Fruit fly (Drosophila melanogaster): Measurements from ENCODE around the gene CG15211.
A peak's percentile ranks its signal among the peaks of the same experiment; 100 is the strongest.

Gene CG15211

DNA sequence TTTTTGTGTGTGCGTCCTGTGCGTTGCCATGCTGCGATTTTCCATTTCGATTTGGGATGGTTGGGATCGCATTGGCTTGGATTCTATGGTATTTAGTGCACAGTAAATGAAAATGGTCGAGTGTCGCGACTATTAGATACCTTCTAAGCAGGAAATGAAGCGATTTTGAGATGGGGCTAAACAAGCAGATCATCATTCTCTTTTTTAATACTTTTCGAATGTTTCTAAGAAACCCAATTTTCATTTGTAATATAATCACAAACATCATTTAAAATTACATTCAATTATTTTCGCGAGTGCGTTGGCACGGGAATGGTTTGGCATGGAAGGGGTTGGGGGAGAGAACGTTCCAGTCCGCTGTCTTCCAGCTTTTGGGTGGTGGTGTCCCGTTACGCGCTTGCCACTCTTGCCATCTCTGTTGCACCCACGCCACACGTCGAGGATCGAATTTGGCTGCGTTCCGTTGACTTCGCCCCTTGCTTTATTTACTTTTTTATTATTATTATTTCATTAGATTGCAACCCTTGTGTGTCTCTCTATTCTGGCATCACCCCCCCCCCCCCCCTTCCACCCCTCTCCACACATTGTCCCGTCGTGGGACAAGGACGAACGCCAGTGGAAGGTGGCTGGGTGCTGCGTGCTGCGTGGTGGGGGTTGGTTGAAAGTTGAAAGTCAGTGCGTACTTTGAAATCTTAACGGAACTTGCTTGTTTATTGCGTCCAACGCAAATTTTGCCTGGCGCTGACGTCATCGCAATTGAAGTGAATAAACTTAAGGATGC, 53.2 kb downstream of the CG15211 start (continued):
- TF ChIP-seq gcm (GFP tag; optimal IDR thresholded peaks at IDR 0.05) = no peak
- TF ChIP-seq bab2 (GFP tag; optimal IDR thresholded peaks at IDR 0.05) = peak; percentile 34
- no peak for TF ChIP-seq CG43689 (GFP tag; IDR thresholded peaks at IDR 0.05)
- no peak for TF ChIP-seq cg (GFP tag; optimal IDR thresholded peaks at IDR 0.05)
- TF ChIP-seq CG12104 (GFP tag; optimal IDR thresholded peaks at IDR 0.05) = peak; percentile 9
- TF ChIP-seq so (GFP tag; IDR thresholded peaks at IDR 0.05) = no peak
- no peak for TF ChIP-seq slou (GFP tag; optimal IDR thresholded peaks at IDR 0.05)
- no peak for TF ChIP-seq bowl (GFP tag; IDR thresholded peaks at IDR 0.05)
- TF ChIP-seq run (tag; optimal IDR thresholded peaks at IDR 0.05) = no peak
- peak; percentile 78 for TF ChIP-seq CG2712 (tag; optimal IDR thresholded peaks at IDR 0.05)
- no peak for TF ChIP-seq CrebB (tag; optimal IDR thresholded peaks at IDR 0.05)
- no peak for TF ChIP-seq Elba2 (GFP tag; optimal IDR thresholded peaks at IDR 0.05)
- TF ChIP-seq ssp (GFP tag; IDR thresholded peaks at IDR 0.05) = peak; percentile 28; the same call in 1 of the 2 replicates
- TF ChIP-seq HLHmδ (GFP tag; optimal IDR thresholded peaks at IDR 0.05) = no peak
- no peak for TF ChIP-seq gro (GFP tag; optimal IDR thresholded peaks at IDR 0.05)
- peak; percentile 62; the same call in 1 of the 3 replicates for TF ChIP-seq ci (GFP tag; IDR thresholded peaks at IDR 0.05)
- no peak for TF ChIP-seq pho (GFP tag; optimal IDR thresholded peaks at IDR 0.05)
- TF ChIP-seq CG12155 (GFP tag; optimal IDR thresholded peaks at IDR 0.05) = no peak
- no peak for TF ChIP-seq rib (GFP tag; IDR thresholded peaks at IDR 0.05)
- peak; percentile 31 for TF ChIP-seq lilli (GFP tag; optimal IDR thresholded peaks at IDR 0.05)
- TF ChIP-seq CG4282 (GFP tag; optimal IDR thresholded peaks at IDR 0.05) = no peak
- no peak for TF ChIP-seq chinmo (GFP tag; IDR thresholded peaks at IDR 0.05; ENCODE audit: partially characterized antibody)
- TF ChIP-seq Dref (GFP tag; IDR thresholded peaks at IDR 0.05) = no peak
- TF ChIP-seq CG6854 (GFP tag; optimal IDR thresholded peaks at IDR 0.05) = no peak
- peak; percentile 21 for TF ChIP-seq Side (GFP tag; optimal IDR thresholded peaks at IDR 0.05)
- TF ChIP-seq zfh2 (GFP tag; optimal IDR thresholded peaks at IDR 0.05) = no peak
- no peak for TF ChIP-seq Drgx (GFP tag; IDR thresholded peaks at IDR 0.05)
- TF ChIP-seq CG8290 (GFP tag; optimal IDR thresholded peaks at IDR 0.05) = no peak
- no peak for TF ChIP-seq CG8290 (tag; optimal IDR thresholded peaks at IDR 0.05)
- no peak for TF ChIP-seq stwl (tag; optimal IDR thresholded peaks at IDR 0.05)
- peak; percentile 37 for TF ChIP-seq Sox102F (GFP tag; optimal IDR thresholded peaks at IDR 0.05)
- TF ChIP-seq MESR4 (GFP tag; optimal IDR thresholded peaks at IDR 0.05) = no peak
- no peak for TF ChIP-seq CG11085 (GFP tag; IDR thresholded peaks at IDR 0.05)
- no peak for TF ChIP-seq HLH3B (GFP tag; IDR thresholded peaks at IDR 0.05)
- TF ChIP-seq exex (tag; optimal IDR thresholded peaks at IDR 0.05) = no peak
- peak; percentile 55 for TF ChIP-seq fd96Cb (tag; optimal IDR thresholded peaks at IDR 0.05)
- no peak for TF ChIP-seq CG15073 (GFP tag; optimal IDR thresholded peaks at IDR 0.05)
- TF ChIP-seq CG5953 (GFP tag; IDR thresholded peaks at IDR 0.05) = no peak
- peak; percentile 41 for TF ChIP-seq CG17829 (tag; optimal IDR thresholded peaks at IDR 0.05)
- TF ChIP-seq Mrtf (GFP tag; IDR thresholded peaks at IDR 0.05) = no peak
- TF ChIP-seq cad (GFP tag; optimal IDR thresholded peaks at IDR 0.05) = no peak
- TF ChIP-seq bsh (GFP tag; optimal IDR thresholded peaks at IDR 0.05) = peak in 1 of 2 experiments; percentile 74
- TF ChIP-seq Poxn (GFP tag; IDR thresholded peaks at IDR 0.05) = no peak
- no peak for TF ChIP-seq pzg (GFP tag; optimal IDR thresholded peaks at IDR 0.05)
- peak in 1 of 2 experiments; percentile 34 for TF ChIP-seq dpn (GFP tag; optimal IDR thresholded peaks at IDR 0.05)
- TF ChIP-seq psq (GFP tag; optimal IDR thresholded peaks at IDR 0.05) = no peak
- peak; percentile 7 for TF ChIP-seq lab (GFP tag; optimal IDR thresholded peaks at IDR 0.05)
- peak; percentile 64 for TF ChIP-seq CG7839 (tag; optimal IDR thresholded peaks at IDR 0.05)
- no peak for TF ChIP-seq CG30020 (tag; optimal IDR thresholded peaks at IDR 0.05)
- TF ChIP-seq CG2129 (GFP tag; IDR thresholded peaks at IDR 0.05; ENCODE audit: partially characterized antibody) = no peak
- TF ChIP-seq CG7357 (GFP tag; IDR thresholded peaks at IDR 0.05) = no peak
